Fruit fly (Drosophila melanogaster): ENCODE data around the gene scny.

scny gene

dm6 chr3L:5751740-5752579 is 16.8 kb upstream of the scny start, which contains the start of gene DnaJ-1:
DnaJ-1 (minus strand) TSS chr3L:5752189.
- peak; percentile 82 for TF ChIP-seq CG6854 (GFP tag; optimal IDR thresholded peaks at IDR 0.05)
- TF ChIP-seq CG8632 (GFP tag; optimal IDR thresholded peaks at IDR 0.05) = no peak
- TF ChIP-seq Eip93F (GFP tag; optimal IDR thresholded peaks at IDR 0.05) = no peak
- TF ChIP-seq CG7368 (GFP tag; optimal IDR thresholded peaks at IDR 0.05) = no peak
- TF ChIP-seq CG1621 (tag; optimal IDR thresholded peaks at IDR 0.05) = peak; percentile 32
- peak; percentile 55 for TF ChIP-seq CG6808 (GFP tag; optimal IDR thresholded peaks at IDR 0.05)
- TF ChIP-seq Ets96B (tag; optimal IDR thresholded peaks at IDR 0.05) = no peak
- peak; percentile 18 for TF ChIP-seq CG10631 (GFP tag; optimal IDR thresholded peaks at IDR 0.05)
- peak; percentile 61 for TF ChIP-seq Sox14 (GFP tag; optimal IDR thresholded peaks at IDR 0.05)
- TF ChIP-seq net (GFP tag; optimal IDR thresholded peaks at IDR 0.05) = no peak
- no peak for TF ChIP-seq CG8119 (GFP tag; IDR thresholded peaks at IDR 0.05)
- no peak for TF ChIP-seq salr (GFP tag; optimal IDR thresholded peaks at IDR 0.05)
- TF ChIP-seq svp (GFP tag) = peak; percentile 75
- TF ChIP-seq achi (GFP tag; optimal IDR thresholded peaks at IDR 0.05) = peak; percentile 15
- peak; percentile 29 for TF ChIP-seq esn (GFP tag; optimal IDR thresholded peaks at IDR 0.05)
- no peak for TF ChIP-seq cyc (GFP tag; optimal IDR thresholded peaks at IDR 0.05)
- TF ChIP-seq CG4318 (GFP tag; optimal IDR thresholded peaks at IDR 0.05) = no peak
- TF ChIP-seq eg (GFP tag; IDR thresholded peaks at IDR 0.05) = peak; percentile 33; the same call in 1 of the 3 replicates
- peak; percentile 52 for TF ChIP-seq CG16779 (tag; optimal IDR thresholded peaks at IDR 0.05)
- TF ChIP-seq pdm3 (GFP tag; optimal IDR thresholded peaks at IDR 0.05) = no peak
- TF ChIP-seq Sox102F (GFP tag; optimal IDR thresholded peaks at IDR 0.05) = peak; percentile 54
- no peak for TF ChIP-seq spab (GFP tag; optimal IDR thresholded peaks at IDR 0.05)
- no peak for TF ChIP-seq CG11762 (GFP tag; optimal IDR thresholded peaks at IDR 0.05; ENCODE audit: insufficient read depth)
- no peak for TF ChIP-seq Met (GFP tag; optimal IDR thresholded peaks at IDR 0.05)
- peak; percentile 64 for TF ChIP-seq dsx (GFP tag; optimal IDR thresholded peaks at IDR 0.05; ENCODE audit: poor library complexity, severe bottlenecking)
- TF ChIP-seq Eip75B (GFP tag; optimal IDR thresholded peaks at IDR 0.05) = peak; percentile 36
- peak; percentile 37 for TF ChIP-seq CG31627 (GFP tag; optimal IDR thresholded peaks at IDR 0.05)
- TF ChIP-seq Eip78C (GFP tag) = peak; percentile 83
- TF ChIP-seq CG11902 (GFP tag; optimal IDR thresholded peaks at IDR 0.05) = no peak
- peak; percentile 38 for TF ChIP-seq topi (GFP tag; optimal IDR thresholded peaks at IDR 0.05)
- no peak for TF ChIP-seq Hr4 (GFP tag; optimal IDR thresholded peaks at IDR 0.05)
- peak; percentile 52 for TF ChIP-seq CG9139 (GFP tag; optimal IDR thresholded peaks at IDR 0.05)
- TF ChIP-seq fd85E (GFP tag; optimal IDR thresholded peaks at IDR 0.05) = no peak
- TF ChIP-seq CG6163 (GFP tag; IDR thresholded peaks at IDR 0.05) = no peak
- TF ChIP-seq lz (GFP tag; optimal IDR thresholded peaks at IDR 0.05) = peak; percentile 6
- no peak for TF ChIP-seq CG11294 (GFP tag; IDR thresholded peaks at IDR 0.05)
- peak; percentile 64 for TF ChIP-seq vri (GFP tag; optimal IDR thresholded peaks at IDR 0.05)
- TF ChIP-seq Hr38 (GFP tag; optimal IDR thresholded peaks at IDR 0.05) = no peak
- TF ChIP-seq CG6276 (GFP tag; optimal IDR thresholded peaks at IDR 0.05) = no peak
- TF ChIP-seq ss (GFP tag; optimal IDR thresholded peaks at IDR 0.05) = peak; percentile 69 to 84
- peak; percentile 31 for TF ChIP-seq fkh (GFP tag; optimal IDR thresholded peaks at IDR 0.05)
- no peak for TF ChIP-seq dac (GFP tag; optimal IDR thresholded peaks at IDR 0.05)
- peak; percentile 18 for TF ChIP-seq CG6792 (GFP tag; optimal IDR thresholded peaks at IDR 0.05)
- no peak for TF ChIP-seq acj6 (GFP tag; optimal IDR thresholded peaks at IDR 0.05)

Measured in whole organism, prepupa.